Worm (Caenorhabditis elegans) whole organism, L1 larva: ENCODE data around the gene ins-23.

Experiments used
- C16A3.4 ChIP-seq: fragments of 150-350 bp; optimal IDR thresholded peaks from 2 replicates; lab custom pipeline; 2014; ENCODE audit warnings: missing biosample characterization, missing genetic modification characterization
- F16B12.6 ChIP-seq: fragments of 150-350 bp; optimal IDR thresholded peaks from 2 replicates; lab custom pipeline; 2014; ENCODE audit warnings: missing biosample characterization, missing genetic modification characterization
- aly-2 ChIP-seq: fragments of 150-350 bp; optimal IDR thresholded peaks from 2 replicates; lab custom pipeline; 2014; ENCODE audit warnings: missing biosample characterization, missing genetic modification characterization
- ama-1 ChIP-seq: fragments of 150-350 bp; optimal IDR thresholded peaks from 2 replicates; lab custom pipeline; 2014
- ceh-8 ChIP-seq: fragments of 200-800 bp; sonication (Bioruptor generic); optimal IDR thresholded peaks from 2 replicates; lab custom pipeline; 2018; ENCODE audit warnings: mild to moderate bottlenecking, missing genetic modification characterization, moderate library complexity, missing compliant biosample characterization
- ceh-88 ChIP-seq: fragments of 200-800 bp; sonication (Bioruptor generic); IDR thresholded peaks from 2 replicates; pipeline ENCODE4 v1.3.6; 2022; ENCODE audit warnings: missing genetic modification characterization, missing compliant biosample characterization
- ceh-90 ChIP-seq: sonication (generic microtip); optimal IDR thresholded peaks from 2 replicates; lab custom pipeline; 2016; ENCODE audit warnings: missing genetic modification characterization, missing compliant biosample characterization
- efl-3 ChIP-seq: fragments of 200-800 bp; sonication (Bioruptor generic); optimal IDR thresholded peaks from 2 replicates; lab custom pipeline; 2018; ENCODE audit warnings: mild to moderate bottlenecking, missing genetic modification characterization, missing compliant biosample characterization
- egl-27 ChIP-seq, 2 experiments: fragments of 150-350 bp in 1 of 2; sonication (generic microtip); optimal IDR thresholded peaks; 3 replicates each; lab custom pipeline; 2017 to 2018; ENCODE audit warnings: missing biosample characterization in 2 of 2, missing genetic modification characterization in 2 of 2, missing genetic modification reagents in 2 of 2
- elt-2 ChIP-seq: sonication (generic microtip); optimal IDR thresholded peaks from 2 replicates; lab custom pipeline; 2016; ENCODE audit warnings: missing genetic modification characterization, mild to moderate bottlenecking, inconsistent platforms, missing compliant biosample characterization, missing genetic modification reagents
- elt-3 ChIP-seq, 6 experiments: fragments of 150-350 bp in 1 of 6; sonication (generic microtip); optimal IDR thresholded peaks; 2 replicates each; lab custom pipeline; 2017 to 2018; ENCODE audit warnings: missing biosample characterization in 6 of 6, missing genetic modification characterization in 6 of 6, inconsistent platforms in 1 of 6
- fkh-10 ChIP-seq: sonication (generic microtip); optimal IDR thresholded peaks from 2 replicates; lab custom pipeline; 2017; ENCODE audit warnings: missing biosample characterization, missing genetic modification reagents, missing genetic modification characterization
- fkh-4 ChIP-seq: sonication (generic microtip); optimal IDR thresholded peaks from 2 replicates; lab custom pipeline; 2016; ENCODE audit warnings: missing compliant biosample characterization, missing genetic modification characterization, borderline replicate concordance
- fkh-8 ChIP-seq: sonication (generic microtip); optimal IDR thresholded peaks from 2 replicates; lab custom pipeline; 2016; ENCODE audit warnings: mild to moderate bottlenecking, missing genetic modification characterization, missing compliant biosample characterization
- fos-1 ChIP-seq: fragments of 150-350 bp; optimal IDR thresholded peaks from 2 replicates; lab custom pipeline; 2014; ENCODE audit warnings: missing biosample characterization, missing genetic modification characterization
- grh-1 ChIP-seq: fragments of 200-800 bp; sonication (Bioruptor generic); IDR thresholded peaks from 2 replicates; pipeline ENCODE4 v1.3.6; 2022; ENCODE audit warnings: missing genetic modification reagents, missing genetic modification characterization, missing compliant biosample characterization
- hlh-4 ChIP-seq: sonication (generic microtip); optimal IDR thresholded peaks from 2 replicates; lab custom pipeline; 2016; ENCODE audit warnings: mild to moderate bottlenecking, missing genetic modification characterization, missing compliant biosample characterization
- hpl-2 ChIP-seq: fragments of 150-350 bp; optimal IDR thresholded peaks from 2 replicates; lab custom pipeline; 2014; ENCODE audit warnings: missing biosample characterization, missing genetic modification reagents, missing genetic modification characterization
- irx-1 ChIP-seq: sonication (generic microtip); optimal IDR thresholded peaks from 2 replicates; lab custom pipeline; 2016; ENCODE audit warnings: missing genetic modification characterization, missing compliant biosample characterization
- lin-14 ChIP-seq: fragments of 200-800 bp; sonication (Bioruptor generic); optimal IDR thresholded peaks from 2 replicates; lab custom pipeline; 2018; ENCODE audit warnings: mild to moderate bottlenecking, missing genetic modification characterization, moderate library complexity, missing compliant biosample characterization
- lin-15B ChIP-seq: fragments of 150-350 bp; sonication (generic microtip); optimal IDR thresholded peaks from 3 replicates; lab custom pipeline; 2014; ENCODE audit warnings: missing biosample characterization, missing genetic modification characterization
- lin-35 ChIP-seq, 2 experiments: fragments of 150-350 bp; optimal IDR thresholded peaks; 2 replicates each; lab custom pipeline; 2014; ENCODE audit warnings: missing biosample characterization in 2 of 2, missing genetic modification characterization in 2 of 2, missing genetic modification reagents in 2 of 2
- lir-3 ChIP-seq: sonication (generic microtip); optimal IDR thresholded peaks from 2 replicates; lab custom pipeline; 2016; ENCODE audit warnings: mild to moderate bottlenecking, missing genetic modification characterization, moderate library complexity, missing compliant biosample characterization; ENCODE audit not compliant: poor library complexity
- mdl-1 ChIP-seq, 2 experiments: fragments of 150-350 bp; optimal IDR thresholded peaks; 2 replicates each; lab custom pipeline; 2014 to 2017; ENCODE audit warnings: missing biosample characterization in 2 of 2, missing genetic modification characterization in 2 of 2, inconsistent platforms in 1 of 2
- mef-2 ChIP-seq: fragments of 150-350 bp; optimal IDR thresholded peaks from 2 replicates; lab custom pipeline; 2014; ENCODE audit warnings: missing biosample characterization, missing genetic modification characterization
- nhr-19 ChIP-seq: fragments of 200-800 bp; sonication (Bioruptor generic); conservative IDR thresholded peaks from 2 replicates; pipeline ENCODE4 v1.3.6; 2022; ENCODE audit warnings: missing genetic modification characterization, missing compliant biosample characterization
- nhr-20 ChIP-seq: sonication (generic microtip); optimal IDR thresholded peaks from 2 replicates; lab custom pipeline; 2016; ENCODE audit warnings: mild to moderate bottlenecking, missing genetic modification characterization, missing compliant biosample characterization
- nhr-237 ChIP-seq: fragments of 150-350 bp; optimal IDR thresholded peaks from 2 replicates; lab custom pipeline; 2014; ENCODE audit warnings: missing biosample characterization, missing genetic modification characterization
- nhr-28 ChIP-seq: fragments of 150-350 bp; optimal IDR thresholded peaks from 2 replicates; lab custom pipeline; 2014; ENCODE audit warnings: missing biosample characterization, missing genetic modification characterization
- nhr-47 ChIP-seq: sonication (generic microtip); optimal IDR thresholded peaks from 2 replicates; lab custom pipeline; 2016; ENCODE audit warnings: mild to moderate bottlenecking, missing genetic modification characterization, moderate library complexity, missing compliant biosample characterization
- nhr-71 ChIP-seq: sonication (generic microtip); optimal IDR thresholded peaks from 2 replicates; lab custom pipeline; 2016; ENCODE audit warnings: mild to moderate bottlenecking, missing genetic modification characterization, moderate library complexity, missing compliant biosample characterization
- nhr-84 ChIP-seq: sonication (generic microtip); optimal IDR thresholded peaks from 2 replicates; lab custom pipeline; 2017; ENCODE audit warnings: missing biosample characterization, missing genetic modification characterization
- nhr-90 ChIP-seq: sonication (generic microtip); optimal IDR thresholded peaks from 2 replicates; lab custom pipeline; 2016; ENCODE audit warnings: mild to moderate bottlenecking, missing genetic modification characterization, missing compliant biosample characterization; ENCODE audit not compliant: poor library complexity
- pax-3 ChIP-seq: fragments of 200-800 bp; sonication (Bioruptor generic); optimal IDR thresholded peaks from 2 replicates; lab custom pipeline; 2018; ENCODE audit warnings: mild to moderate bottlenecking, missing genetic modification characterization, moderate library complexity, missing compliant biosample characterization
- skn-1 ChIP-seq: fragments of 150-350 bp; optimal IDR thresholded peaks from 2 replicates; lab custom pipeline; 2014; ENCODE audit warnings: missing biosample characterization, missing genetic modification characterization
- snpc-4 ChIP-seq: fragments of 150-350 bp; optimal IDR thresholded peaks from 2 replicates; lab custom pipeline; 2014; ENCODE audit warnings: missing biosample characterization, missing genetic modification characterization
- snu-23 ChIP-seq: sonication (generic microtip); optimal IDR thresholded peaks from 2 replicates; lab custom pipeline; 2016; ENCODE audit warnings: missing genetic modification characterization, missing compliant biosample characterization
- sptf-1 ChIP-seq: fragments of 150-350 bp; optimal IDR thresholded peaks from 2 replicates; lab custom pipeline; 2014; ENCODE audit warnings: missing biosample characterization, missing genetic modification characterization
- sup-37 ChIP-seq: fragments of 200-800 bp; sonication (Bioruptor generic); optimal IDR thresholded peaks from 2 replicates; lab custom pipeline; 2018; ENCODE audit warnings: mild to moderate bottlenecking, missing genetic modification characterization, missing compliant biosample characterization
- swsn-7 ChIP-seq: sonication (generic microtip); optimal IDR thresholded peaks from 2 replicates; lab custom pipeline; 2016; ENCODE audit warnings: missing genetic modification characterization, missing compliant biosample characterization
- unc-130 ChIP-seq: fragments of 150-350 bp; optimal IDR thresholded peaks from 2 replicates; lab custom pipeline; 2017; ENCODE audit warnings: missing biosample characterization, missing genetic modification characterization, inconsistent platforms
- unc-30 ChIP-seq: sonication (generic microtip); optimal IDR thresholded peaks from 2 replicates; lab custom pipeline; 2017; ENCODE audit warnings: missing biosample characterization, missing genetic modification characterization
- unc-86 ChIP-seq: sonication (generic microtip); optimal IDR thresholded peaks from 2 replicates; lab custom pipeline; 2016; ENCODE audit warnings: missing genetic modification characterization, missing compliant biosample characterization
- vab-15 ChIP-seq: sonication (generic microtip); optimal IDR thresholded peaks from 2 replicates; lab custom pipeline; 2017; ENCODE audit warnings: missing genotype, mild to moderate bottlenecking, missing genetic modification characterization, missing compliant biosample characterization
- xbp-1 ChIP-seq: sonication (generic microtip); optimal IDR thresholded peaks from 2 replicates; lab custom pipeline; 2016; ENCODE audit warnings: missing genetic modification characterization, missing compliant biosample characterization
- zag-1 ChIP-seq: fragments of 150-350 bp; optimal IDR thresholded peaks from 2 replicates; lab custom pipeline; 2014; ENCODE audit warnings: missing biosample characterization, missing genetic modification characterization
- ztf-11 ChIP-seq, 2 experiments: sonication (generic microtip); optimal IDR thresholded peaks; 2 replicates each; lab custom pipeline; 2016 to 2017; ENCODE audit warnings: missing genetic modification characterization in 2 of 2, missing biosample characterization in 1 of 2, missing compliant biosample characterization in 1 of 2

Gene ins-23

DNA sequence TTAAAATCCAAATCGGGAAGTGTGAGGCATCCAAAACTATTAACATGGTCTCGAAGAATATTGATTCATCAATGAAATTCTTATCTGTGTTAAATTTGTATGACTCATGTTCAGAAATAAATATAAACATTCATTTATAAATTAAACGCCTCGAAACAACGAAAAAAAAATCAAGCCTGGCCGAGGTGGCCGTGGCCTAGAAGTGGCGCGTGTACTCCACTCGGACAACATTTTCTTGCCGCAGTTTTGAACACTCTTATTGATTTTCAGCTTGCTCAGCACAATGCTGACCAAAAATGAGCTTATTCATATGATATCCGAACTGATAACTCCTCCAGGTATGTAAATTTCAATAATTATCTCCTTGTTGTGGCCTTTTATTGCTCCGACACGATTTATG, 36.1 kb downstream of the ins-23 start, which contains the start of gene ekl-6 (continued):
- peak; percentile 36 for TF ChIP-seq sup-37 (GFP tag; lab: Kevin White, UChicago)
- peak; percentile 80 for TF ChIP-seq nhr-47 (tag; lab: Kevin White, UChicago)
- peak; percentile 1 for TF ChIP-seq C16A3.4 (tag; lab: Kevin White, UChicago)
- TF ChIP-seq nhr-19 (GFP tag; lab: Robert Waterston, UW), result no peak; the same call in 1 of the 2 replicates
- no peak for TF ChIP-seq efl-3 (GFP tag; lab: Kevin White, UChicago)
- peak; percentile 30 for TF ChIP-seq ceh-8 (GFP tag; lab: Kevin White, UChicago)
- TF ChIP-seq lir-3 (tag; lab: Kevin White, UChicago), result peak; percentile 92
- TF ChIP-seq unc-130 (tag; lab: Kevin White, UChicago), result no peak
- no peak for TF ChIP-seq ceh-88 (GFP tag; lab: Robert Waterston, UW)
- TF ChIP-seq fkh-8 (tag; lab: Kevin White, UChicago), result peak; percentile 40
- TF ChIP-seq nhr-84 (tag; lab: Kevin White, UChicago), result no peak
- TF ChIP-seq pax-3 (tag; lab: Kevin White, UChicago), result peak; percentile 77
- no peak for TF ChIP-seq lin-14 (GFP tag; lab: Kevin White, UChicago)
- TF ChIP-seq egl-27 (tag; optimal IDR thresholded peaks at IDR 0.05; lab: Kevin White, UChicago), result no peak
- TF ChIP-seq nhr-237, result no peak
- TF ChIP-seq ztf-11 (tag; optimal IDR thresholded peaks at IDR 0.05; lab: Kevin White, UChicago), result peak in 1 of 2 experiments; percentile 89
- TF ChIP-seq snu-23 (GFP tag; lab: Kevin White, UChicago), result no peak
- no peak for TF ChIP-seq zag-1 (tag; lab: Kevin White, UChicago)
- no peak for TF ChIP-seq hlh-4 (tag; lab: Kevin White, UChicago)
- no peak for TF ChIP-seq nhr-71 (tag; lab: Kevin White, UChicago)
- TF ChIP-seq nhr-28 (tag; lab: Kevin White, UChicago), result no peak
- TF ChIP-seq swsn-7 (tag; lab: Kevin White, UChicago), result peak; percentile 69
- TF ChIP-seq fkh-10, result no peak
- TF ChIP-seq lin-35 (GFP tag; optimal IDR thresholded peaks at IDR 0.05; lab: Kevin White, UChicago), result peak; percentile 39 to 41
- peak; percentile 87 for TF ChIP-seq nhr-90
- peak; percentile 32 for TF ChIP-seq snpc-4
- TF ChIP-seq xbp-1 (tag; lab: Kevin White, UChicago), result peak; percentile 76
- peak; percentile 37 for TF ChIP-seq elt-2 (tag; lab: Kevin White, UChicago)
- TF ChIP-seq ceh-90 (tag; lab: Kevin White, UChicago), result peak; percentile 90
- peak; percentile 90 for TF ChIP-seq irx-1 (tag; lab: Kevin White, UChicago)
- no peak for TF ChIP-seq unc-30 (tag; lab: Kevin White, UChicago)
- no peak for TF ChIP-seq fos-1 (tag; lab: Kevin White, UChicago)
- peak; percentile 13 for TF ChIP-seq skn-1 (tag; lab: Kevin White, UChicago)
- no peak for TF ChIP-seq mef-2 (tag; lab: Kevin White, UChicago)
- no peak for TF ChIP-seq hpl-2 (GFP tag; lab: Kevin White, UChicago)
- no peak for TF ChIP-seq aly-2 (tag; lab: Kevin White, UChicago)
- TF ChIP-seq F16B12.6 (tag; lab: Kevin White, UChicago), result peak; percentile 14
- TF ChIP-seq vab-15 (tag; lab: Kevin White, UChicago), result no peak
- TF ChIP-seq lin-15B, result no peak
- peak; percentile 60 for TF ChIP-seq unc-86 (tag; lab: Kevin White, UChicago)
- peak; percentile 75 for TF ChIP-seq nhr-20 (tag; lab: Kevin White, UChicago)
- no peak for TF ChIP-seq elt-3 (tag; optimal IDR thresholded peaks at IDR 0.05; lab: Kevin White, UChicago)
- TF ChIP-seq sptf-1 (tag; lab: Kevin White, UChicago), result no peak
- TF ChIP-seq grh-1, result 0 out of 2 replicates have a peak, but pooled peaks have one; percentile 44
- no peak for TF ChIP-seq ama-1 (lab: Kevin White, UChicago)
- no peak for TF ChIP-seq mdl-1 (tag; optimal IDR thresholded peaks at IDR 0.05; lab: Kevin White, UChicago)
- TF ChIP-seq fkh-4 (tag; lab: Kevin White, UChicago), result peak; percentile 87
